Fruit fly (Drosophila melanogaster): ENCODE data around the gene Ziz.

The Ziz gene

dm6 chr2L:7426326-7427066 lies 69.6 kb downstream of the Ziz start, which contains the start of gene muc (continued):
- TF ChIP-seq CG13624 (GFP tag; optimal IDR thresholded peaks at IDR 0.05) (peak; percentile 15), eve (GFP tag; optimal IDR thresholded peaks at IDR 0.05) (peak in 1 of 2 experiments; percentile 39), CG13123 (GFP tag; optimal IDR thresholded peaks at IDR 0.05) (no peak), vnd (GFP tag; IDR thresholded peaks at IDR 0.05; ENCODE audit: partially characterized antibody) (peak; percentile 51; the same call in 1 of the 3 replicates), CG12219 (GFP tag; optimal IDR thresholded peaks at IDR 0.05) (no peak), ash1 (GFP tag; optimal IDR thresholded peaks at IDR 0.05) (no peak), fu2 (GFP tag; optimal IDR thresholded peaks at IDR 0.05) (peak; percentile 20), Hr39 (optimal IDR thresholded peaks at IDR 0.05) (no peak), Camta (GFP tag; optimal IDR thresholded peaks at IDR 0.05) (peak; percentile 29), ham (GFP tag; IDR thresholded peaks at IDR 0.05) (no peak), gcm (GFP tag; optimal IDR thresholded peaks at IDR 0.05) (no peak), peb (GFP tag; IDR thresholded peaks at IDR 0.05) (no peak), z (GFP tag; IDR thresholded peaks at IDR 0.05) (no peak), sob (GFP tag; IDR thresholded peaks at IDR 0.05) (peak; percentile 47; the same call in 1 of the 2 replicates), ewg (GFP tag; optimal IDR thresholded peaks at IDR 0.05) (no peak), CG6813 (GFP tag; optimal IDR thresholded peaks at IDR 0.05) (no peak), CTCF (GFP tag; optimal IDR thresholded peaks at IDR 0.05) (no peak), Dip3 (GFP tag; optimal IDR thresholded peaks at IDR 0.05) (no peak), Poxn (GFP tag; IDR thresholded peaks at IDR 0.05) (no peak), ap (GFP tag; IDR thresholded peaks at IDR 0.05) (no peak), gcm2 (GFP tag; optimal IDR thresholded peaks at IDR 0.05) (no peak), esg (GFP tag; conservative IDR thresholded peaks at IDR 0.05) (no peak), vvl (GFP tag; IDR thresholded peaks at IDR 0.05) (peak; percentile 60), CG13424 (tag; optimal IDR thresholded peaks at IDR 0.05) (peak; percentile 48), CG10147 (GFP tag; optimal IDR thresholded peaks at IDR 0.05) (peak; percentile 11), CG9876 (GFP tag; optimal IDR thresholded peaks at IDR 0.05) (no peak), CG3726 (GFP tag; IDR thresholded peaks at IDR 0.05) (no peak), Scr (GFP tag; IDR thresholded peaks at IDR 0.05; ENCODE audit: partially characterized antibody) (peak; percentile 75), CG11504 (tag; optimal IDR thresholded peaks at IDR 0.05) (peak; percentile 55), Rfx (GFP tag; IDR thresholded peaks at IDR 0.05) (peak; percentile 64), grn (GFP tag; optimal IDR thresholded peaks at IDR 0.05) (no peak), CG17829 (tag; optimal IDR thresholded peaks at IDR 0.05) (peak; percentile 51), CG4424 (GFP tag; optimal IDR thresholded peaks at IDR 0.05) (peak; percentile 46), Hmx (GFP tag; optimal IDR thresholded peaks at IDR 0.05) (no peak), CG4282 (GFP tag; optimal IDR thresholded peaks at IDR 0.05) (no peak), amos (GFP tag; IDR thresholded peaks at IDR 0.05; ENCODE audit: partially characterized antibody) (peak; percentile 79; the same call in 1 of the 2 replicates), sna (GFP tag; IDR thresholded peaks at IDR 0.05; ENCODE audit: partially characterized antibody) (no peak), CG34376 (GFP tag; optimal IDR thresholded peaks at IDR 0.05) (no peak), Lpt (GFP tag; optimal IDR thresholded peaks at IDR 0.05) (no peak), bbx (GFP tag; IDR thresholded peaks at IDR 0.05; ENCODE audit: partially characterized antibody) (peak; percentile 80), aop (GFP tag; IDR thresholded peaks at IDR 0.05) (no peak), Pdp1 (GFP tag; optimal IDR thresholded peaks at IDR 0.05) (peak; percentile 28 to 38), chm (GFP tag; IDR thresholded peaks at IDR 0.05) (peak; percentile 59; the same call in 1 of the 2 replicates), CG14965 (GFP tag; optimal IDR thresholded peaks at IDR 0.05; ENCODE audit: borderline replicate concordance) (no peak), E2f1 (GFP tag; IDR thresholded peaks at IDR 0.05) (no peak), YL-1 (GFP tag; optimal IDR thresholded peaks at IDR 0.05) (no peak), CG6654 (GFP tag; optimal IDR thresholded peaks at IDR 0.05) (no peak), CG12236 (GFP tag; optimal IDR thresholded peaks at IDR 0.05) (no peak), MESR4 (GFP tag; optimal IDR thresholded peaks at IDR 0.05) (no peak), pzg (GFP tag; optimal IDR thresholded peaks at IDR 0.05) (peak; percentile 63), ATbp (GFP tag; optimal IDR thresholded peaks at IDR 0.05) (no peak)

Measured in whole organism, embryonic.